Fruit fly (Drosophila melanogaster): ENCODE data around the gene Arp8.

- TF ChIP-seq CG8632 (GFP tag; optimal IDR thresholded peaks at IDR 0.05) (no peak), esn (GFP tag; optimal IDR thresholded peaks at IDR 0.05) (no peak), acj6 (GFP tag; optimal IDR thresholded peaks at IDR 0.05) (no peak), topi (GFP tag; optimal IDR thresholded peaks at IDR 0.05) (no peak), spab (GFP tag; optimal IDR thresholded peaks at IDR 0.05) (no peak)
Observed at dm6 chrX:17875695-17876094, 15.1 kb upstream of the Arp8 start.

Data from whole organism, prepupa.